Fruit fly (Drosophila melanogaster): ENCODE data around the gene Ilp6.

The Ilp6 gene

dm6 chrX:2334556-2335137 lies at the start of gene Ilp6:
Ilp6 (minus strand) TSS chrX:2334658.
- peak; percentile 54 for TF ChIP-seq Rel (GFP tag; optimal IDR thresholded peaks at IDR 0.05)
- TF ChIP-seq Rel (tag; optimal IDR thresholded peaks at IDR 0.05), result peak; percentile 48
- TF ChIP-seq Dfd (GFP tag; optimal IDR thresholded peaks at IDR 0.05), result no peak
- peak; percentile 19 for TF ChIP-seq Sp1 (GFP tag; optimal IDR thresholded peaks at IDR 0.05)
- TF ChIP-seq Abd-B (GFP tag; optimal IDR thresholded peaks at IDR 0.05), result no peak
- no peak for TF ChIP-seq psq (GFP tag; optimal IDR thresholded peaks at IDR 0.05)
- TF ChIP-seq Hnf4 (GFP tag; optimal IDR thresholded peaks at IDR 0.05), result peak; percentile 87
- no peak for TF ChIP-seq brk (GFP tag; optimal IDR thresholded peaks at IDR 0.05)
- peak; percentile 20 for TF ChIP-seq h (GFP tag; optimal IDR thresholded peaks at IDR 0.05)
- no peak for TF ChIP-seq CG32264 (GFP tag; optimal IDR thresholded peaks at IDR 0.05)
- no peak for TF ChIP-seq N (GFP tag; optimal IDR thresholded peaks at IDR 0.05)

DNA sequence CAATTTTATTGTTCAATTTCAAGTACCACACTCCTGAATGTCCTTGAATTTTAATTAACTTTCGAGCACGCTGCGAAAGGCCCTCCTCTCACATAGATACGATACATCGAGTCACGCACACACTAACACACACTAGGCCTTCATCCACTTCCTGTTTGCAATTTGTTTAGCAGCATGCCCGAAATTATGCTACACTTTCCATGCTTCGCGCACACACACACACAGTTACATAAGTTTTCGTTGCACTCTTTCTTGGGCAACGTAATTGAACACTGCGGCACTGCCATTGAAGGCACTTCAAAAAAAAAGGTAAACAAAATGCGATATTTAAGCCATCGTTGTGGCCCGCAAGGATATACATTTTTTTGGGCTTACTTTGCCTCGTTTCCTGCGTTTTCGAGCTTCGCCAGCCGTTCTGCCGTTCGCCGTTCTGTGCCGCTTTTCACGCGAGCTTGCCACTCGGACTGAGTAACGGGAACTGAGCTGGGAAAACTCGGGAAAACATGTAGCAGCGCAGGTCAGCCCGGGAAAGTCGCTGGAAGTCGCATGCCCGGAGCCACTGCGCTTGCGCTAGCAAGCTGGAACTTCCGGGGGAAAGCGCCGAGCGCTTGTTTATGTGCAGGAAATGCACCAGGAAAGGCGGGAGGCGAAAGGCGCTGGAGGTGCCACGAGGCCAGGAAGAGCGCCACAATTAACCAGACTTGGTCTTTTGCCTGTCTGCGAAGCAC lies 48.8 kb upstream of the Ilp6 start:
- TF ChIP-seq fru (GFP tag; optimal IDR thresholded peaks at IDR 0.05), result no peak
- peak; percentile 5 for TF ChIP-seq rgr (GFP tag; optimal IDR thresholded peaks at IDR 0.05)
- TF ChIP-seq N (GFP tag; optimal IDR thresholded peaks at IDR 0.05), result peak; percentile 4

dm6 chrX:2366171-2366570 lies 31.7 kb upstream of the Ilp6 start, which contains the start of gene CG2841:
CG2841 (minus strand) TSS chrX:2366356.
- no peak for TF ChIP-seq ey (GFP tag; optimal IDR thresholded peaks at IDR 0.05)
- TF ChIP-seq Vsx2 (GFP tag; optimal IDR thresholded peaks at IDR 0.05; ENCODE audit: partially characterized antibody), result peak; percentile 61
- TF ChIP-seq dl (GFP tag; optimal IDR thresholded peaks at IDR 0.05; ENCODE audit: insufficient read depth in 1 of 2, partially characterized antibody in 2 of 2), result no peak
- TF ChIP-seq CG32264 (GFP tag; optimal IDR thresholded peaks at IDR 0.05), result no peak

DNA sequence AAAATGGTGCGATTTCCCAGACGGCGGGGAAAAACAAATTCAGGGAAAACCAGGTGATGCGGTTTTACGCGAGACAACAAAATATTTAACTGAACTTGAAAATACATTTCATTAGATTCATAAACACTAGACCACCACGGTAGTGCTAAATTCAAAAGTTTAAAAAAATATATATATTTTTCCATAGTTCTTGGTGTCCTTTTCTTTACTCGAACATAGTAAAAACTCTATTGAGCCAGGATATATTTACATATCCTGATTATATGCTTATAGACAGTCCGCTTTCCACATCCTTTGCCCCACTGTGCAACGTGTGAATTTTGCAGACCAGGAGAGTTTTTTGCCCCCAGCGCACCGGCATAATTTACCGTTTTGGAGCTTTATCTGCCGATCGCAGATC lies 30.9 kb upstream of the Ilp6 start:
- TF ChIP-seq pan (optimal IDR thresholded peaks at IDR 0.05) (no peak), br (GFP tag; optimal IDR thresholded peaks at IDR 0.05) (no peak), tai (GFP tag; optimal IDR thresholded peaks at IDR 0.05) (no peak), usp (GFP tag; optimal IDR thresholded peaks at IDR 0.05) (no peak), CG9705 (GFP tag; optimal IDR thresholded peaks at IDR 0.05) (no peak), Dif (GFP tag; optimal IDR thresholded peaks at IDR 0.05; ENCODE audit: partially characterized antibody) (no peak), GATAd (GFP tag; optimal IDR thresholded peaks at IDR 0.05) (no peak), CG32264 (GFP tag; optimal IDR thresholded peaks at IDR 0.05) (no peak), Dfd (GFP tag; optimal IDR thresholded peaks at IDR 0.05) (no peak), fru (GFP tag; optimal IDR thresholded peaks at IDR 0.05) (peak; percentile 57), lola (GFP tag; optimal IDR thresholded peaks at IDR 0.05) (no peak), foxo (GFP tag; optimal IDR thresholded peaks at IDR 0.05) (peak in 1 of 2 experiments; percentile 55), Myc (optimal IDR thresholded peaks at IDR 0.05) (no peak), Vsx2 (GFP tag; optimal IDR thresholded peaks at IDR 0.05; ENCODE audit: partially characterized antibody) (no peak), OdsH (GFP tag; optimal IDR thresholded peaks at IDR 0.05) (peak; percentile 9), h (GFP tag; optimal IDR thresholded peaks at IDR 0.05) (peak; percentile 36), rgr (GFP tag; optimal IDR thresholded peaks at IDR 0.05) (peak; percentile 37), Sp1 (GFP tag; optimal IDR thresholded peaks at IDR 0.05) (no peak), psq (GFP tag; optimal IDR thresholded peaks at IDR 0.05) (no peak), N (GFP tag; optimal IDR thresholded peaks at IDR 0.05) (no peak), Jra (GFP tag; optimal IDR thresholded peaks at IDR 0.05) (no peak), CrebA (GFP tag; optimal IDR thresholded peaks at IDR 0.05; ENCODE audit: borderline replicate concordance) (no peak), Hr78 (GFP tag; optimal IDR thresholded peaks at IDR 0.05) (no peak), brk (GFP tag; optimal IDR thresholded peaks at IDR 0.05) (no peak), Hnf4 (GFP tag; optimal IDR thresholded peaks at IDR 0.05) (no peak), Abd-B (GFP tag; optimal IDR thresholded peaks at IDR 0.05) (no peak), ey (GFP tag; optimal IDR thresholded peaks at IDR 0.05) (peak; percentile 22), dl (GFP tag; optimal IDR thresholded peaks at IDR 0.05; ENCODE audit: insufficient read depth in 1 of 2, partially characterized antibody in 2 of 2) (no peak), woc (GFP tag; optimal IDR thresholded peaks at IDR 0.05) (no peak), dmrt93B (GFP tag; optimal IDR thresholded peaks at IDR 0.05) (peak; percentile 12)

Measured in whole organism, wandering third instar larva.